Worm (Caenorhabditis elegans) whole organism, L3 larva: Measurements from ENCODE around the gene F21C10.18.

ENCODE experiments used
- R02D3.7 ChIP-seq: fragments of 150-350 bp; optimal IDR thresholded peaks from 2 replicates; lab custom pipeline; 2014; ENCODE audit warnings: missing biosample characterization, missing genetic modification characterization
- ZK546.5 ChIP-seq: sonication (generic microtip); optimal IDR thresholded peaks from 2 replicates; lab custom pipeline; 2017; ENCODE audit warnings: missing biosample characterization, missing genetic modification characterization
- aly-2 ChIP-seq: fragments of 150-350 bp; optimal IDR thresholded peaks from 2 replicates; lab custom pipeline; 2014; ENCODE audit warnings: missing biosample characterization, missing genetic modification characterization
- ama-1 ChIP-seq: fragments of 150-350 bp; optimal IDR thresholded peaks from 2 replicates; lab custom pipeline; 2018
- ceh-16 ChIP-seq: sonication (generic microtip); optimal IDR thresholded peaks from 2 replicates; lab custom pipeline; 2017; ENCODE audit warnings: missing biosample characterization, missing genetic modification characterization
- ceh-28 ChIP-seq: fragments of 150-350 bp; optimal IDR thresholded peaks from 2 replicates; lab custom pipeline; 2014; ENCODE audit warnings: missing biosample characterization, missing genetic modification reagents, missing genetic modification characterization
- ceh-82 ChIP-seq: fragments of 150-350 bp; optimal IDR thresholded peaks from 2 replicates; lab custom pipeline; 2014; ENCODE audit warnings: missing biosample characterization, missing genetic modification characterization
- ceh-9 ChIP-seq: sonication (generic microtip); optimal IDR thresholded peaks from 2 replicates; lab custom pipeline; 2018; ENCODE audit warnings: missing biosample characterization, missing genetic modification characterization
- egl-27 ChIP-seq: sonication (generic microtip); optimal IDR thresholded peaks from 4 replicates; lab custom pipeline; 2017; ENCODE audit warnings: missing biosample characterization, missing genetic modification reagents, missing genetic modification characterization
- elt-1 ChIP-seq: fragments of 150-350 bp; optimal IDR thresholded peaks from 2 replicates; lab custom pipeline; 2014; ENCODE audit warnings: missing biosample characterization, missing genetic modification characterization
- elt-2 ChIP-seq: sonication (generic microtip); optimal IDR thresholded peaks from 2 replicates; lab custom pipeline; 2016; ENCODE audit warnings: missing genetic modification reagents, mild to moderate bottlenecking, missing genetic modification characterization, missing compliant biosample characterization
- elt-3 ChIP-seq, 3 experiments: fragments of 150-350 bp in 1 of 3; sonication (generic microtip) in 2 of 3; optimal IDR thresholded peaks; 2 replicates in 2 of 3; 4 replicates in 1 of 3; lab custom pipeline; 2014 to 2017; ENCODE audit warnings: missing biosample characterization in 3 of 3, missing genetic modification characterization in 3 of 3
- fkh-2 ChIP-seq: fragments of 150-350 bp; optimal IDR thresholded peaks from 2 replicates; lab custom pipeline; 2014; ENCODE audit warnings: missing biosample characterization, missing genetic modification reagents, missing genetic modification characterization
- fos-1 ChIP-seq: fragments of 150-350 bp; optimal IDR thresholded peaks from 2 replicates; lab custom pipeline; 2014; ENCODE audit warnings: missing biosample characterization, missing genetic modification characterization
- lin-15B ChIP-seq: fragments of 150-350 bp; optimal IDR thresholded peaks from 2 replicates; lab custom pipeline; 2014; ENCODE audit warnings: missing biosample characterization, missing genetic modification characterization
- lin-39 ChIP-seq: fragments of 150-350 bp; optimal IDR thresholded peaks from 2 replicates; lab custom pipeline; 2018; ENCODE audit warnings: missing biosample characterization, missing genetic modification reagents, missing genetic modification characterization
- lsy-12 ChIP-seq: sonication (generic microtip); optimal IDR thresholded peaks from 2 replicates; lab custom pipeline; 2016; ENCODE audit warnings: mild to moderate bottlenecking, missing genetic modification characterization, missing compliant biosample characterization
- mdl-1 ChIP-seq: fragments of 150-350 bp; optimal IDR thresholded peaks from 2 replicates; lab custom pipeline; 2014; ENCODE audit warnings: missing biosample characterization, missing genetic modification characterization
- mml-1 ChIP-seq: fragments of 150-350 bp; sonication (generic microtip); optimal IDR thresholded peaks from 3 replicates; lab custom pipeline; 2014; ENCODE audit warnings: missing biosample characterization, missing genetic modification characterization
- nfya-1 ChIP-seq: sonication (generic microtip); optimal IDR thresholded peaks from 2 replicates; lab custom pipeline; 2017; ENCODE audit warnings: missing genetic modification characterization, mild to moderate bottlenecking, missing compliant biosample characterization, antibody characterized with exemption, moderate library complexity; ENCODE audit not compliant: insufficient read depth
- nhr-11 ChIP-seq: fragments of 150-350 bp; optimal IDR thresholded peaks from 2 replicates; lab custom pipeline; 2014; ENCODE audit warnings: missing biosample characterization, missing genetic modification characterization
- nhr-12 ChIP-seq: fragments of 150-350 bp; optimal IDR thresholded peaks from 2 replicates; lab custom pipeline; 2014; ENCODE audit warnings: missing biosample characterization, missing genetic modification characterization
- nhr-23 ChIP-seq: fragments of 150-350 bp; optimal IDR thresholded peaks from 2 replicates; lab custom pipeline; 2014; ENCODE audit warnings: missing biosample characterization, missing genetic modification reagents, missing genetic modification characterization
- nhr-237 ChIP-seq: fragments of 150-350 bp; optimal IDR thresholded peaks from 2 replicates; lab custom pipeline; 2014; ENCODE audit warnings: missing biosample characterization, missing genetic modification characterization
- nhr-25 ChIP-seq: sonication (generic microtip); optimal IDR thresholded peaks from 2 replicates; lab custom pipeline; 2017; ENCODE audit warnings: missing biosample characterization, missing genetic modification characterization
- nhr-28 ChIP-seq: fragments of 150-350 bp; optimal IDR thresholded peaks from 2 replicates; lab custom pipeline; 2014; ENCODE audit warnings: missing biosample characterization, missing genetic modification characterization
- nhr-76 ChIP-seq: fragments of 150-350 bp; sonication (generic microtip); optimal IDR thresholded peaks from 5 replicates; lab custom pipeline; 2014; ENCODE audit warnings: missing biosample characterization, missing genetic modification characterization
- nhr-77 ChIP-seq: fragments of 150-350 bp; optimal IDR thresholded peaks from 2 replicates; lab custom pipeline; 2014; ENCODE audit warnings: missing biosample characterization, missing genetic modification characterization
- skn-1 ChIP-seq: fragments of 150-350 bp; optimal IDR thresholded peaks from 2 replicates; lab custom pipeline; 2014; ENCODE audit warnings: missing biosample characterization, missing genetic modification characterization
- snpc-4 ChIP-seq: fragments of 150-350 bp; optimal IDR thresholded peaks from 2 replicates; lab custom pipeline; 2014; ENCODE audit warnings: missing biosample characterization, missing genetic modification characterization
- tbx-2 ChIP-seq: sonication (generic microtip); optimal IDR thresholded peaks from 2 replicates; lab custom pipeline; 2016; ENCODE audit warnings: mild to moderate bottlenecking, missing genetic modification characterization, missing compliant biosample characterization
- unc-39 ChIP-seq: sonication (generic microtip); optimal IDR thresholded peaks from 4 replicates; lab custom pipeline; 2017; ENCODE audit warnings: missing biosample characterization, missing genetic modification characterization
- unc-62 ChIP-seq: fragments of 150-350 bp; sonication (generic microtip); optimal IDR thresholded peaks from 4 replicates; lab custom pipeline; 2014; ENCODE audit warnings: missing biosample characterization, missing genetic modification reagents, missing genetic modification characterization
- zag-1 ChIP-seq: fragments of 150-350 bp; optimal IDR thresholded peaks from 2 replicates; lab custom pipeline; 2014; ENCODE audit warnings: missing biosample characterization, missing genetic modification characterization

Gene F21C10.18

ce11 chrV:9132043-9132442, 23.7 kb downstream of the F21C10.18 start, which contains the start of gene F21C10.1:
Gene F21C10.1, plus strand, starts transcription at chrV:9132343.
- no peak for TF ChIP-seq ceh-82
- TF ChIP-seq nhr-12 (tag; lab: Kevin White, UChicago) = no peak
- TF ChIP-seq nfya-1 (tag; lab: Kevin White, UChicago) = no peak
- TF ChIP-seq ceh-16 (tag; lab: Kevin White, UChicago) = no peak
- TF ChIP-seq nhr-77 (tag; lab: Kevin White, UChicago) = no peak
- no peak for TF ChIP-seq elt-1 (tag; lab: Kevin White, UChicago)
- no peak for TF ChIP-seq fos-1 (tag; lab: Kevin White, UChicago)
- TF ChIP-seq egl-27 (tag; lab: Kevin White, UChicago) = no peak
- no peak for TF ChIP-seq snpc-4

- TF ChIP-seq zag-1 (tag; lab: Kevin White, UChicago) (no peak), nhr-11 (tag; lab: Kevin White, UChicago) (peak; percentile 3)
These were observed 25.6 kb downstream of the F21C10.18 start, which contains the start of gene B0222.1 for ce11 chrV:9133950-9134349. Gene B0222.1, plus strand, starts transcription at chrV:9134255.

- TF ChIP-seq lsy-12 (no peak), elt-2 (no peak), nhr-25 (tag; lab: Kevin White, UChicago) (no peak), fos-1 (tag; lab: Kevin White, UChicago) (no peak), ZK546.5 (tag; lab: Kevin White, UChicago) (no peak), aly-2 (tag; lab: Kevin White, UChicago) (no peak), nhr-77 (tag; lab: Kevin White, UChicago) (no peak), mml-1 (tag; lab: Kevin White, UChicago) (no peak), skn-1 (tag; lab: Kevin White, UChicago) (no peak), unc-62 (GFP tag; lab: Kevin White, UChicago) (no peak), lin-39 (tag; lab: Kevin White, UChicago) (no peak), ama-1 (no peak)
These were observed 29.3 kb downstream of the F21C10.18 start, which contains the start of gene pitr-2 for ce11 chrV:9137618-9138017. Gene pitr-2, minus strand, starts transcription at chrV:9137718.

ce11 chrV:9141297-9141696, 33.0 kb downstream of the F21C10.18 start, which contains the start of gene pitr-3:
Gene pitr-3, minus strand, starts transcription at chrV:9141397.
- TF ChIP-seq fkh-2 = no peak
- TF ChIP-seq elt-1 (tag; lab: Kevin White, UChicago) = no peak
- no peak for TF ChIP-seq lsy-12
- TF ChIP-seq fos-1 (tag; lab: Kevin White, UChicago) = no peak
- TF ChIP-seq R02D3.7 (tag; lab: Kevin White, UChicago) = no peak
- TF ChIP-seq nhr-11 (tag; lab: Kevin White, UChicago) = no peak
- TF ChIP-seq unc-39 (tag; lab: Kevin White, UChicago) = no peak
- TF ChIP-seq ZK546.5 (tag; lab: Kevin White, UChicago) = no peak
- no peak for TF ChIP-seq nhr-77 (tag; lab: Kevin White, UChicago)
- no peak for TF ChIP-seq ceh-28 (tag; lab: Kevin White, UChicago)
- TF ChIP-seq elt-3 (tag; optimal IDR thresholded peaks at IDR 0.05; lab: Kevin White, UChicago) = no peak
- no peak for TF ChIP-seq nhr-28 (tag; lab: Kevin White, UChicago)
- no peak for TF ChIP-seq mdl-1
- TF ChIP-seq elt-2 = no peak
- no peak for TF ChIP-seq ceh-82
- no peak for TF ChIP-seq ceh-9 (tag; lab: Kevin White, UChicago)
- no peak for TF ChIP-seq unc-62 (GFP tag; lab: Kevin White, UChicago)
- no peak for TF ChIP-seq nhr-237 (tag; lab: Kevin White, UChicago)
- TF ChIP-seq egl-27 (tag; lab: Kevin White, UChicago) = no peak

- TF ChIP-seq nhr-237 (tag; lab: Kevin White, UChicago) = no peak
- TF ChIP-seq ama-1 = no peak
- TF ChIP-seq tbx-2 (tag; lab: Kevin White, UChicago) = no peak
- no peak for TF ChIP-seq ceh-28 (tag; lab: Kevin White, UChicago)
- TF ChIP-seq aly-2 (tag; lab: Kevin White, UChicago) = no peak
- TF ChIP-seq nhr-23 = peak; percentile 5
- TF ChIP-seq mml-1 (tag; lab: Kevin White, UChicago) = no peak
- TF ChIP-seq lin-15B (tag; lab: Kevin White, UChicago) = no peak
- no peak for TF ChIP-seq nhr-76
- peak; percentile 25 for TF ChIP-seq nhr-25 (tag; lab: Kevin White, UChicago)
- no peak for TF ChIP-seq fos-1 (tag; lab: Kevin White, UChicago)
These were observed 35.6 kb downstream of the F21C10.18 start for ce11 chrV:9143896-9144295.
